Worm (Caenorhabditis elegans): ENCODE measurements around the gene str-1.

- no peak for TF ChIP-seq nhr-77 (tag; optimal IDR thresholded peaks at IDR 0.05)
- TF ChIP-seq nhr-85 (tag), result no peak
- no peak for TF ChIP-seq nhr-237 (tag; optimal IDR thresholded peaks at IDR 0.05)
- TF ChIP-seq dpl-1 (GFP tag; optimal IDR thresholded peaks at IDR 0.05), result no peak
- TF ChIP-seq fkh-10 (GFP tag; optimal IDR thresholded peaks at IDR 0.05), result no peak
- no peak for TF ChIP-seq snpc-4 (tag; optimal IDR thresholded peaks at IDR 0.05)
- no peak for TF ChIP-seq nhr-20 (tag; optimal IDR thresholded peaks at IDR 0.05)
- TF ChIP-seq efl-3 (GFP tag; optimal IDR thresholded peaks at IDR 0.05), result no peak
- no peak for TF ChIP-seq unc-130 (tag; optimal IDR thresholded peaks at IDR 0.05)
- TF ChIP-seq ets-5 (GFP tag; IDR thresholded peaks at IDR 0.05), result no peak
- no peak for TF ChIP-seq nhr-28 (tag; optimal IDR thresholded peaks at IDR 0.05)
Measured at ce11 chrIV:7184597-7184996, 11.0 kb downstream of the str-1 start, which contains the start of gene clec-179.

Data from whole organism, L1 larva.